Worm (Caenorhabditis elegans) whole organism, young adult: ENCODE data around the gene K01A2.4.

Experiments used
- F39B2.1 ChIP-seq: fragments of 200-800 bp; sonication (Bioruptor generic); IDR thresholded peaks from 2 replicates; pipeline ENCODE4 v1.3.6; 2022; ENCODE audit warnings: missing genetic modification reagents, missing genetic modification characterization, missing compliant biosample characterization
- ama-1 ChIP-seq, 3 experiments: fragments of 150-350 bp in 1 of 3; sonication (generic microtip) in 2 of 3; optimal IDR thresholded peaks; 2 replicates each; lab custom pipeline; 2014 to 2018; ENCODE audit warnings: missing biosample characterization in 2 of 3, missing genetic modification characterization in 2 of 3, missing genetic modification reagents in 2 of 3
- ekl-4 ChIP-seq: fragments of 200-800 bp; sonication (Bioruptor generic); IDR thresholded peaks from 2 replicates; pipeline ENCODE4 v1.3.6; 2022; ENCODE audit warnings: missing genetic modification reagents, missing genetic modification characterization, missing compliant biosample characterization
- snpc-3.4 ChIP-seq: sonication (generic microtip); optimal IDR thresholded peaks from 2 replicates; lab custom pipeline; 2017; ENCODE audit warnings: missing genetic modification characterization, mild to moderate bottlenecking, missing compliant biosample characterization, antibody characterized with exemption, moderate library complexity, missing genotype, missing genetic modification reagents
- snpc-4 ChIP-seq, 5 experiments: fragments of 150-350 bp in 1 of 5; sonication (generic microtip) in 4 of 5; optimal IDR thresholded peaks; 2 replicates each; lab custom pipeline; 2014 to 2018; ENCODE audit warnings: missing genetic modification characterization in 5 of 5, missing biosample characterization in 3 of 5, antibody characterized with exemption in 2 of 5, mild to moderate bottlenecking in 2 of 5, missing compliant biosample characterization in 2 of 5, missing genotype in 2 of 5, moderate library complexity in 2 of 5, missing genetic modification reagents in 1 of 5

DNA sequence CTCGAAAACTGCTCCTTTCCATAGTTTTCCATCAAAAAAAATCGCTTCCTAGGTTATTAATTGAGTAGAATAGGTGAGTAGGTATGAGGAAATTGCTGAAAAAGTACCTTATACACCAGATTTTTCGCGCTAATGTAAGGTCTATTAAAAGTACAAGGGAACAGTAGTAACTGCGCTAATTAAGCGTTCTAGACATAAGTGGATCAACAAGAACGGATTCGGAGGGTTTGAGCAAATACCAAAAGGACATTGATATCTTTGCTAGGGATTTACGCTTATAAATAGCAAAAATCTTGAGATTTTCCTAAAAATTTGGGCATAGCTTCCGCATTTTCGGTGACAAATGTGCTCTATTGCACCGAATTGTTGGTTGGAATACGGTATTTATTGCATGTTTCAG is 33.4 kb upstream of the K01A2.4 start, which contains the start of gene B0432.7:
- TF ChIP-seq F39B2.1 (GFP tag; lab: Robert Waterston, UW) = no peak
- no peak for TF ChIP-seq ekl-4
- TF ChIP-seq snpc-4 (GFP tag; optimal IDR thresholded peaks at IDR 0.05; lab: Kevin White, UChicago) = no peak
- no peak for TF ChIP-seq snpc-4 (tag; optimal IDR thresholded peaks at IDR 0.05; lab: Kevin White, UChicago)
- no peak for TF ChIP-seq ama-1 (optimal IDR thresholded peaks at IDR 0.05; lab: Kevin White, UChicago)
- no peak for TF ChIP-seq ama-1 (GFP tag; optimal IDR thresholded peaks at IDR 0.05; lab: Kevin White, UChicago)
- no peak for TF ChIP-seq snpc-3.4
